Worm (Caenorhabditis elegans) whole organism, midembryonic: ENCODE data around the gene nlp-27.

Experiments
- cog-1 ChIP-seq: sonication (generic microtip); optimal IDR thresholded peaks from 2 replicates; lab custom pipeline; 2016; ENCODE audit warnings: missing genetic modification characterization, missing compliant biosample characterization
- tab-1 ChIP-seq: fragments of 200-800 bp; sonication (Bioruptor generic); IDR thresholded peaks from 2 replicates; pipeline ENCODE4 v1.3.6; 2022; ENCODE audit warnings: missing genetic modification characterization, missing compliant biosample characterization

ce11 chrV:3984178-3984577 lies 5.0 kb upstream of the nlp-27 start, which contains the start of gene nlp-29:
- TF ChIP-seq tab-1 (no peak), cog-1 (tag; lab: Kevin White, UChicago) (no peak)
